Worm (Caenorhabditis elegans) whole organism, L4 larva: ENCODE results near the gene snrp-200.
A peak's percentile ranks its signal among the peaks of the same experiment; 100 is the strongest.

Experiments
- D1046.2 ChIP-seq: fragments of 200-800 bp; sonication (Bioruptor generic); IDR thresholded peaks from 2 replicates; pipeline ENCODE4 v1.3.6; 2022; ENCODE audit warnings: missing genetic modification characterization, missing compliant biosample characterization
- F37D6.2 ChIP-seq: sonication (generic microtip); optimal IDR thresholded peaks from 2 replicates; lab custom pipeline; 2016; ENCODE audit warnings: mild to moderate bottlenecking, missing genetic modification characterization, missing compliant biosample characterization
- T20F7.1 ChIP-seq: fragments of 200-800 bp; sonication (Bioruptor generic); optimal IDR thresholded peaks from 2 replicates; lab custom pipeline; 2018; ENCODE audit warnings: mild to moderate bottlenecking, missing genetic modification characterization, missing compliant biosample characterization
- T26A8.4 ChIP-seq: fragments of 200-800 bp; sonication (Bioruptor generic); IDR thresholded peaks from 2 replicates; pipeline ENCODE4 v1.3.6; 2022; ENCODE audit warnings: missing genetic modification characterization, missing compliant biosample characterization
- Y5F2A.4 ChIP-seq: fragments of 200-800 bp; sonication (Bioruptor generic); optimal IDR thresholded peaks from 2 replicates; lab custom pipeline; 2018; ENCODE audit warnings: mild to moderate bottlenecking, missing genetic modification characterization, missing compliant biosample characterization
- ZK337.2 ChIP-seq: fragments of 200-800 bp; sonication (Bioruptor generic); IDR thresholded peaks from 2 replicates; pipeline ENCODE4 v1.3.6; 2022; ENCODE audit warnings: missing genetic modification reagents, missing genetic modification characterization, missing compliant biosample characterization
- ama-1 ChIP-seq: fragments of 150-350 bp; optimal IDR thresholded peaks from 2 replicates; lab custom pipeline; 2014; ENCODE audit warnings: inconsistent platforms, mixed read lengths
- arid-1 ChIP-seq: fragments of 200-800 bp; sonication (Bioruptor generic); conservative IDR thresholded peaks from 2 replicates; pipeline ENCODE4 v1.3.6; 2022; ENCODE audit warnings: missing genetic modification reagents, missing genetic modification characterization, missing compliant biosample characterization
- attf-4 ChIP-seq: sonication (generic microtip); optimal IDR thresholded peaks from 3 replicates; lab custom pipeline; 2017; ENCODE audit warnings: missing biosample characterization, missing genetic modification characterization
- ceh-28 ChIP-seq: fragments of 150-350 bp; optimal IDR thresholded peaks from 2 replicates; lab custom pipeline; 2014; ENCODE audit warnings: missing biosample characterization, missing genetic modification reagents, missing genetic modification characterization
- ceh-32 ChIP-seq: sonication (generic microtip); optimal IDR thresholded peaks from 2 replicates; lab custom pipeline; 2016; ENCODE audit warnings: mild to moderate bottlenecking, missing genetic modification characterization, missing compliant biosample characterization; ENCODE audit not compliant: poor library complexity
- ceh-62 ChIP-seq: sonication (generic microtip); optimal IDR thresholded peaks from 2 replicates; lab custom pipeline; 2017; ENCODE audit warnings: missing biosample characterization, missing genetic modification characterization
- ceh-82 ChIP-seq: sonication (generic microtip); optimal IDR thresholded peaks from 2 replicates; lab custom pipeline; 2017; ENCODE audit warnings: missing biosample characterization, missing genetic modification characterization
- cey-2 ChIP-seq: sonication (generic microtip); optimal IDR thresholded peaks from 3 replicates; lab custom pipeline; 2017; ENCODE audit warnings: missing genetic modification characterization, mild to moderate bottlenecking, missing compliant biosample characterization, antibody characterized with exemption, borderline replicate concordance; ENCODE audit not compliant: insufficient read depth
- ctbp-1 ChIP-seq: fragments of 200-800 bp; sonication (Bioruptor generic); IDR thresholded peaks from 2 replicates; pipeline ENCODE4 v1.3.6; 2022; ENCODE audit warnings: missing genetic modification reagents, missing genetic modification characterization, missing compliant biosample characterization
- daf-12 ChIP-seq: fragments of 150-350 bp; optimal IDR thresholded peaks from 2 replicates; lab custom pipeline; 2014; ENCODE audit warnings: missing biosample characterization, missing genetic modification reagents, missing genetic modification characterization
- daf-19 ChIP-seq: fragments of 200-800 bp; sonication (Bioruptor generic); conservative IDR thresholded peaks from 2 replicates; pipeline ENCODE4 v1.3.6; 2022; ENCODE audit warnings: missing genetic modification characterization, missing compliant biosample characterization
- daf-8 ChIP-seq: fragments of 200-800 bp; sonication (Bioruptor generic); IDR thresholded peaks from 2 replicates; pipeline ENCODE4 v1.3.6; 2022; ENCODE audit warnings: missing genetic modification characterization, missing compliant biosample characterization
- dmd-6 ChIP-seq: fragments of 200-800 bp; sonication (Bioruptor generic); IDR thresholded peaks from 2 replicates; pipeline ENCODE4 v1.3.6; 2022; ENCODE audit warnings: missing genetic modification reagents, missing genetic modification characterization, missing compliant biosample characterization
- dpl-1 ChIP-seq: fragments of 150-350 bp; optimal IDR thresholded peaks from 2 replicates; lab custom pipeline; 2014; ENCODE audit warnings: missing biosample characterization, missing genetic modification reagents, missing genetic modification characterization
- egl-43 ChIP-seq: fragments of 200-800 bp; sonication (Bioruptor generic); IDR thresholded peaks from 2 replicates; pipeline ENCODE4 v1.3.6; 2022; ENCODE audit warnings: missing genetic modification reagents, missing genetic modification characterization, missing compliant biosample characterization
- hlh-11 ChIP-seq: fragments of 200-800 bp; sonication (Bioruptor generic); optimal IDR thresholded peaks from 2 replicates; lab custom pipeline; 2018; ENCODE audit warnings: mild to moderate bottlenecking, missing genetic modification characterization, missing compliant biosample characterization
- hmg-1.1 ChIP-seq: fragments of 200-800 bp; sonication (Bioruptor generic); IDR thresholded peaks from 2 replicates; pipeline ENCODE4 v1.3.6; 2022; ENCODE audit warnings: missing genetic modification reagents, missing genetic modification characterization, missing compliant biosample characterization
- lim-7 ChIP-seq: fragments of 200-800 bp; sonication (Bioruptor generic); IDR thresholded peaks from 2 replicates; pipeline ENCODE4 v1.3.6; 2022; ENCODE audit warnings: missing genetic modification characterization, missing compliant biosample characterization
- lin-1 ChIP-seq: fragments of 200-800 bp; sonication (Bioruptor generic); IDR thresholded peaks from 2 replicates; pipeline ENCODE4 v1.3.6; 2022; ENCODE audit warnings: missing genetic modification reagents, missing genetic modification characterization, missing compliant biosample characterization
- lin-13 ChIP-seq: fragments of 150-350 bp; optimal IDR thresholded peaks from 2 replicates; lab custom pipeline; 2014; ENCODE audit warnings: missing biosample characterization, missing genetic modification reagents, missing genetic modification characterization
- lin-38 ChIP-seq: fragments of 200-800 bp; sonication (Bioruptor generic); IDR thresholded peaks from 2 replicates; pipeline ENCODE4 v1.3.6; 2022; ENCODE audit warnings: missing genetic modification reagents, missing genetic modification characterization, missing compliant biosample characterization
- lir-3 ChIP-seq: sonication (generic microtip); optimal IDR thresholded peaks from 2 replicates; lab custom pipeline; 2016; ENCODE audit warnings: mild to moderate bottlenecking, missing genetic modification characterization, missing compliant biosample characterization
- madf-5 ChIP-seq, 2 experiments: fragments of 200-800 bp; sonication (Bioruptor generic); IDR thresholded peaks; 2 replicates each; pipeline ENCODE4 v1.3.6; 2022; ENCODE audit warnings: missing compliant biosample characterization in 2 of 2, missing genetic modification characterization in 2 of 2
- mdl-1 ChIP-seq, 2 experiments: fragments of 150-350 bp in 1 of 2; sonication (generic microtip) in 1 of 2; optimal IDR thresholded peaks; 2 replicates each; lab custom pipeline; 2014 to 2017; ENCODE audit warnings: missing biosample characterization in 2 of 2, missing genetic modification characterization in 2 of 2
- mep-1 ChIP-seq: fragments of 150-350 bp; sonication (generic microtip); optimal IDR thresholded peaks from 3 replicates; lab custom pipeline; 2014; ENCODE audit warnings: missing biosample characterization, missing genetic modification characterization
- mxl-2 ChIP-seq: fragments of 200-800 bp; sonication (Bioruptor generic); conservative IDR thresholded peaks from 2 replicates; pipeline ENCODE4 v1.3.6; 2022; ENCODE audit warnings: missing genetic modification reagents, missing genetic modification characterization, missing compliant biosample characterization
- mxl-3 ChIP-seq: fragments of 200-800 bp; sonication (Bioruptor generic); optimal IDR thresholded peaks from 2 replicates; lab custom pipeline; 2018; ENCODE audit warnings: mild to moderate bottlenecking, missing genetic modification characterization, missing compliant biosample characterization
- nhr-102 ChIP-seq: sonication (generic microtip); optimal IDR thresholded peaks from 2 replicates; lab custom pipeline; 2016; ENCODE audit warnings: mild to moderate bottlenecking, missing genetic modification characterization, moderate library complexity, missing compliant biosample characterization
- nhr-11 ChIP-seq: fragments of 150-350 bp; optimal IDR thresholded peaks from 2 replicates; lab custom pipeline; 2014; ENCODE audit warnings: missing biosample characterization, missing genetic modification characterization
- nhr-111 ChIP-seq: fragments of 200-800 bp; sonication (Bioruptor generic); optimal IDR thresholded peaks from 2 replicates; lab custom pipeline; 2018; ENCODE audit warnings: mild to moderate bottlenecking, missing genetic modification characterization, missing compliant biosample characterization
- nhr-48 ChIP-seq: sonication (generic microtip); optimal IDR thresholded peaks from 2 replicates; lab custom pipeline; 2016; ENCODE audit warnings: mild to moderate bottlenecking, missing genetic modification characterization, missing compliant biosample characterization
- nhr-6 ChIP-seq: fragments of 150-350 bp; optimal IDR thresholded peaks from 2 replicates; lab custom pipeline; 2014; ENCODE audit warnings: missing biosample characterization, missing genetic modification characterization
- nhr-77 ChIP-seq: fragments of 150-350 bp; optimal IDR thresholded peaks from 2 replicates; lab custom pipeline; 2014; ENCODE audit warnings: missing biosample characterization, missing genetic modification characterization
- pqm-1 ChIP-seq: sonication (generic microtip); optimal IDR thresholded peaks from 2 replicates; lab custom pipeline; 2017; ENCODE audit warnings: missing biosample characterization, missing genetic modification characterization
- rbr-2 ChIP-seq: sonication (generic microtip); optimal IDR thresholded peaks from 2 replicates; lab custom pipeline; 2016; ENCODE audit warnings: missing genotype, missing genetic modification characterization, missing compliant biosample characterization
- saeg-2 ChIP-seq: fragments of 200-800 bp; sonication (Bioruptor generic); IDR thresholded peaks from 2 replicates; pipeline ENCODE4 v1.3.6; 2022; ENCODE audit warnings: missing genetic modification reagents, missing genetic modification characterization, missing compliant biosample characterization
- sdz-12 ChIP-seq: fragments of 200-800 bp; sonication (Bioruptor generic); optimal IDR thresholded peaks from 2 replicates; lab custom pipeline; 2018; ENCODE audit warnings: mild to moderate bottlenecking, missing genetic modification characterization, missing compliant biosample characterization
- set-16 ChIP-seq: fragments of 200-800 bp; sonication (Bioruptor generic); IDR thresholded peaks from 2 replicates; pipeline ENCODE4 v1.3.6; 2022; ENCODE audit warnings: missing genetic modification reagents, missing genetic modification characterization, missing compliant biosample characterization
- spr-1 ChIP-seq: sonication (generic microtip); optimal IDR thresholded peaks from 2 replicates; lab custom pipeline; 2016; ENCODE audit warnings: mild to moderate bottlenecking, missing genetic modification characterization, missing compliant biosample characterization
- spr-3 ChIP-seq: fragments of 200-800 bp; sonication (Bioruptor generic); optimal IDR thresholded peaks from 2 replicates; lab custom pipeline; 2018; ENCODE audit warnings: mild to moderate bottlenecking, missing genetic modification characterization, missing compliant biosample characterization
- unc-39 ChIP-seq: sonication (generic microtip); optimal IDR thresholded peaks from 2 replicates; lab custom pipeline; 2017; ENCODE audit warnings: missing biosample characterization, missing genetic modification characterization
- zfp-2 ChIP-seq: sonication (generic microtip); optimal IDR thresholded peaks from 2 replicates; lab custom pipeline; 2016; ENCODE audit warnings: mild to moderate bottlenecking, missing genetic modification characterization, missing compliant biosample characterization
- ztf-11 ChIP-seq: fragments of 150-350 bp; optimal IDR thresholded peaks from 2 replicates; lab custom pipeline; 2014; ENCODE audit warnings: missing biosample characterization, missing genetic modification characterization

The snrp-200 gene

ce11 chrII:12677975-12678866 is 58.5 kb downstream of the snrp-200 start (continued):
- TF ChIP-seq mdl-1 (tag; optimal IDR thresholded peaks at IDR 0.05; lab: Kevin White, UChicago) (no peak), nhr-11 (tag; lab: Kevin White, UChicago) (peak; percentile 53), ceh-62 (tag; lab: Kevin White, UChicago) (no peak), ama-1 (lab: Kevin White, UChicago) (no peak), zfp-2 (tag; lab: Kevin White, UChicago) (peak; percentile 31), T26A8.4 (GFP tag; lab: Robert Waterston, UW) (0 out of 2 replicates have a peak, but pooled peaks have one; percentile 60), dmd-6 (GFP tag; lab: Robert Waterston, UW) (peak; percentile 62), spr-1 (peak; percentile 81), Y5F2A.4 (peak; percentile 32), hlh-11 (tag; lab: Kevin White, UChicago) (peak; percentile 49), lir-3 (tag; lab: Kevin White, UChicago) (peak; percentile 58), rbr-2 (peak; percentile 66), arid-1 (GFP tag; lab: Robert Waterston, UW) (peak; percentile 58; the same call in 1 of the 2 replicates), saeg-2 (GFP tag; lab: Robert Waterston, UW) (no peak), lim-7 (GFP tag; lab: Robert Waterston, UW) (peak; percentile 94), mep-1 (tag; lab: Kevin White, UChicago) (peak; percentile 69), nhr-102 (tag; lab: Kevin White, UChicago) (peak; percentile 76), unc-39 (tag; lab: Kevin White, UChicago) (no peak), T20F7.1 (peak; percentile 96), ceh-32 (tag; lab: Kevin White, UChicago) (no peak), madf-5 (GFP tag; IDR thresholded peaks at IDR 0.05; lab: Robert Waterston, UW) (peak; percentile 38 to 71; a peak in 1 of 4 replicates), lin-1 (0 out of 2 replicates have a peak, but pooled peaks have one; percentile 24), nhr-6 (tag; lab: Kevin White, UChicago) (peak; percentile 58), daf-12 (tag; lab: Kevin White, UChicago) (no peak), hmg-1.1 (peak; percentile 35; the same call in 1 of the 2 replicates), daf-19 (GFP tag; lab: Robert Waterston, UW) (no peak), nhr-77 (peak; percentile 30), ceh-28 (peak; percentile 66), ztf-11 (no peak), daf-8 (GFP tag; lab: Robert Waterston, UW) (no peak), ZK337.2 (peak; percentile 66; the same call in 1 of the 2 replicates), mxl-2 (GFP tag; lab: Robert Waterston, UW) (peak; percentile 41; the same call in 1 of the 2 replicates), F37D6.2 (tag; lab: Kevin White, UChicago) (peak; percentile 17), attf-4 (no peak), cey-2 (tag; lab: Kevin White, UChicago) (no peak), nhr-48 (tag; lab: Kevin White, UChicago) (peak; percentile 35), D1046.2 (GFP tag; lab: Robert Waterston, UW) (peak; percentile 72; the same call in 1 of the 2 replicates), mxl-3 (GFP tag; lab: Kevin White, UChicago) (peak; percentile 65), egl-43 (peak; percentile 93), ctbp-1 (GFP tag; lab: Robert Waterston, UW) (peak; percentile 46; the same call in 1 of the 2 replicates), lin-38 (peak; percentile 97), nhr-111 (GFP tag; lab: Kevin White, UChicago) (peak; percentile 78), spr-3 (peak; percentile 85), lin-13 (GFP tag; lab: Kevin White, UChicago) (no peak), ceh-82 (no peak), pqm-1 (tag; lab: Kevin White, UChicago) (no peak), sdz-12 (peak; percentile 64), dpl-1 (GFP tag; lab: Kevin White, UChicago) (peak; percentile 84), set-16 (GFP tag; lab: Robert Waterston, UW) (no peak)
